Worm (Caenorhabditis elegans): ENCODE measurements around the gene F21G4.5.

- no peak for TF ChIP-seq ceh-6 (GFP tag; optimal IDR thresholded peaks at IDR 0.05)
- no peak for TF ChIP-seq ceh-30 (tag; optimal IDR thresholded peaks at IDR 0.05)
- no peak for TF ChIP-seq gmeb-2 (tag; optimal IDR thresholded peaks at IDR 0.05)
- TF ChIP-seq hlh-8 (tag; optimal IDR thresholded peaks at IDR 0.05) = no peak
- TF ChIP-seq tbx-7 (tag; optimal IDR thresholded peaks at IDR 0.05) = no peak
- no peak for TF ChIP-seq lin-11 (tag; optimal IDR thresholded peaks at IDR 0.05)
- TF ChIP-seq pqm-1 (tag; optimal IDR thresholded peaks at IDR 0.05) = no peak
- TF ChIP-seq fax-1 (tag; optimal IDR thresholded peaks at IDR 0.05) = no peak
- TF ChIP-seq nhr-11 (tag; optimal IDR thresholded peaks at IDR 0.05) = no peak
- no peak for TF ChIP-seq hlh-30 (tag; optimal IDR thresholded peaks at IDR 0.05; ENCODE audit: insufficient read depth)
- TF ChIP-seq pag-3 (tag; optimal IDR thresholded peaks at IDR 0.05; ENCODE audit: borderline replicate concordance) = no peak
- no peak for TF ChIP-seq ama-1 (optimal IDR thresholded peaks at IDR 0.05)
- no peak for TF ChIP-seq sox-2 (GFP tag; IDR thresholded peaks at IDR 0.05)
Measured at ce11 chrX:9894844-9895243, 11.1 kb upstream of the F21G4.5 start, which contains the start of gene F21G4.3.

All from whole organism, late embryonic.